Fruit fly (Drosophila melanogaster): ENCODE measurements around the gene CG15482.

DNA sequence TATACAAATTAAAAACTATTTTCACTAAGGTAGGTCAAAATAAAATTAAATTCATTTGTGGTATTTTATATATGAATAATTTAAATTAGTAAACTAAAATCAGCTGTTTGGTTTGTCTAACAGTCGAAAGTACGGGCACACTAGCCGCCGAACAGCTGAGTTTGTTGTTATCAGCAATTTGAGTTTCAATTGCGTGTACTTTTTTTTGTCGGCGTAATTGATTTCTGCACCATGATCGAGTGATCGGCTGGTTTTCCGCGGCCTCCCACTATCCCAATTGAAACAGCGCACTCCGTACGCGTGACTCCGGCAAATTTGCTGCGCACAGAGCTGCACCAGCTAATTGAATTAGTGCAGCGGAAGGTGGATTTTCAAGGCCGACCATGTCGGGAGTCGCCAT is 32.5 kb downstream of the CG15482 start, which contains the start of gene Alg7:
- TF ChIP-seq Hsf (GFP tag; optimal IDR thresholded peaks at IDR 0.05) = no peak
- TF ChIP-seq CG14710 (tag; optimal IDR thresholded peaks at IDR 0.05) = peak; percentile 19
- TF ChIP-seq abd-A (tag; optimal IDR thresholded peaks at IDR 0.05) = no peak
- TF ChIP-seq tna (GFP tag; IDR thresholded peaks at IDR 0.05; ENCODE audit: partially characterized antibody) = no peak
- peak; percentile 37 for TF ChIP-seq Dp (GFP tag; optimal IDR thresholded peaks at IDR 0.05)
- no peak for TF ChIP-seq CG7745 (tag; optimal IDR thresholded peaks at IDR 0.05)
- no peak for TF ChIP-seq CG1024 (GFP tag; IDR thresholded peaks at IDR 0.05)
- TF ChIP-seq CG6254 (GFP tag; optimal IDR thresholded peaks at IDR 0.05) = no peak
- TF ChIP-seq psq (GFP tag; optimal IDR thresholded peaks at IDR 0.05) = no peak
- TF ChIP-seq CG5953 (GFP tag; IDR thresholded peaks at IDR 0.05) = no peak

All from whole organism, embryonic.